Fruit fly (Drosophila melanogaster): ENCODE data around the gene CG3625.

Gene CG3625

DNA sequence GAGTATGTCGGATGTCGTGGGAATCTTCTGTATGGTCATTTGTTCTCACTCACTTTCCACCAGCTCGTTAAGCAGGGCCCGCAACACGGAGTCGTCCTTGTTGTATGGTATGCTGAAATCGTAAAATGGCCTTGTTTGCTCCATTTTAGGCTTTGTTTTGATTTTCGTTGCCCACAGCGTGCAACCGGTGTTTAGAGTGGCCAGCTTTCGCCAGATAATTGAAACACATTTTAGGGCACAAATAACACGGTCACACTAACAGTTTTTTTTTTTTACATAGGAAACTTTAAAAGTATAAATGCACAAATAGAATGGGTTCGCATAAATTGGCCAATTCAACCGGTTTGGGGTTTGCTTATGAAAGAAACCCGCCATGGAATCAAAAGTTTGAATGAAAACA, 39.4 kb downstream of the CG3625 start, which contains the start of gene Rpp30:
Gene Rpp30, minus strand, starts transcription at position 200 of the 400 bp plus-strand sequence.
- no peak for TF ChIP-seq ttk (optimal IDR thresholded peaks at IDR 0.05)
- TF ChIP-seq Myc (optimal IDR thresholded peaks at IDR 0.05) = no peak

DNA sequence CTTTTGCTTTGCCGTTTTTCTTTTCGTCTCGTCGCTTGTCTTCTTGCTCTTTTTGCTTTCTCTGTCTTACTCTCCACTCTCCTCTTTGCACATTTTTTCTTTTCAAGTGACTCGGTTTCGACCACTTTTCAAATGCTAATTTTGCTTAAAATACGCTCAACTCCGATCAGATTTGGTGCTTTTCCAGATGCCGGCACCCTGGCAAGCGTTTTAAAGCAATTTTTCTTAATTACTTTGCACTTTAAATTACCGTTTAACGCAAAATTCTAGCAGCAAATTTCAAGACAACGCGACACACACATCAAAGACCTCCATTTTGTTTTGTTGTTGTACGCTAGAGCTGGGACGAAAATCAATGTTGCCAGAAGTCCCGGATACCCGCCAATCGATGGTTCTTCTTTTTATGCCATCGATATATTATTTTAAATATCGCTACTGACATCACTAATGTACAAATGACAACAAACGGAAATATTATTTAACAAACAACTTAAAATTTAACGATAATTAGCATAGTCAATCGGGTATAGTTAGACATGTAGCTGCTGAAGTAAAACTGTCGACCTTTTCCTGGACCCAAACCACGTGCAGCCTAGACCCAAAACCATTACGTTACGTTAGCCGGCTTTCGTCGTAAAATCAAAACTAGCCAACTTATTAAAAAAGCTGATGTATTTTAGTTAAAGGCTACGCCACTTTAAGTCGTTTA, 40.9 kb downstream of the CG3625 start, which contains the start of gene kis:
Gene kis, minus strand, starts transcription at position 317 of the 709 bp plus-strand sequence.
- TF ChIP-seq insv (optimal IDR thresholded peaks at IDR 0.05) = no peak
- TF ChIP-seq psq (optimal IDR thresholded peaks at IDR 0.05) = no peak
- TF ChIP-seq Myc (optimal IDR thresholded peaks at IDR 0.05) = no peak
- TF ChIP-seq ttk (optimal IDR thresholded peaks at IDR 0.05) = no peak
- no peak for TF ChIP-seq Sin3A (optimal IDR thresholded peaks at IDR 0.05)

DNA sequence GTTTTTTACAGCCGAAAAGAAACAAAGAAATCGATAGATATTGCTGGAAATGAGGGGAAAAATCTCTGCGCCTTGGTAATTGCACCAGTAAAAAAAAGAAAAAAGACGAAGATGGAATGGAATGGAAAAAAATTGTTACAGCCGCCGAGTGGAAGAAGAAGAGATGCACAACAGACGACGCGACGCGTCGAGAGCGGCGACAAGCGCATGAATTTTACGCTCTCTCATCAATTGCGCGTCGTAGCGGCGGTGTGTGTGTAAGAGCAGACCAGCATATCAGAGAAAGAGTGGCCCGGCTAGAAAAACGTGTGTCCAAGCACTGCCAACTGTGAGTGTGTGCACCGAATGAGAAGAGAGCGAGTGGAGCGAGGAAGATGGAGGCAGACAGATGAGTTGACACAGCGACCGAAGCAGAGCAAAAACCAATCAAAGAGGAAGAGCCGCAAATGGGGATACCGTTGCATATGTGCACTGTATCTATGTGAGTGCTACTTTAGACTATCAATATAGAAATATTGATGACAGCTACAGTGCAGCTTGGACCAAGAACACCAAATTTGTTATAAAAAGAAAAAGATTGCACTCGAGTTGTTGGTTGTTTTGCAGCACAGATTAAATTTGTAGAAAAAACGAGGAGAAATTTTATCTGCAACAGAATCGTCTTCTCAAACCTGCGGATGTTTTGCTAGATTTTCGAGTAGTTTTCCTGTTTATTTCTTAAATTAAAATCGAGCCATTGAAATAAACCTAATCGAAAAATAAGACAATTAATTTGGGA, 42.4 kb downstream of the CG3625 start:
- TF ChIP-seq psq (optimal IDR thresholded peaks at IDR 0.05) (peak; percentile 25), Sin3A (optimal IDR thresholded peaks at IDR 0.05) (no peak)

dm6 chr2L:248592-248991, 43.0 kb downstream of the CG3625 start:
- no peak for TF ChIP-seq h (optimal IDR thresholded peaks at IDR 0.05)
- TF ChIP-seq psq (optimal IDR thresholded peaks at IDR 0.05) = peak; percentile 13
- no peak for TF ChIP-seq Sin3A (optimal IDR thresholded peaks at IDR 0.05)
- no peak for TF ChIP-seq ttk (optimal IDR thresholded peaks at IDR 0.05)

DNA sequence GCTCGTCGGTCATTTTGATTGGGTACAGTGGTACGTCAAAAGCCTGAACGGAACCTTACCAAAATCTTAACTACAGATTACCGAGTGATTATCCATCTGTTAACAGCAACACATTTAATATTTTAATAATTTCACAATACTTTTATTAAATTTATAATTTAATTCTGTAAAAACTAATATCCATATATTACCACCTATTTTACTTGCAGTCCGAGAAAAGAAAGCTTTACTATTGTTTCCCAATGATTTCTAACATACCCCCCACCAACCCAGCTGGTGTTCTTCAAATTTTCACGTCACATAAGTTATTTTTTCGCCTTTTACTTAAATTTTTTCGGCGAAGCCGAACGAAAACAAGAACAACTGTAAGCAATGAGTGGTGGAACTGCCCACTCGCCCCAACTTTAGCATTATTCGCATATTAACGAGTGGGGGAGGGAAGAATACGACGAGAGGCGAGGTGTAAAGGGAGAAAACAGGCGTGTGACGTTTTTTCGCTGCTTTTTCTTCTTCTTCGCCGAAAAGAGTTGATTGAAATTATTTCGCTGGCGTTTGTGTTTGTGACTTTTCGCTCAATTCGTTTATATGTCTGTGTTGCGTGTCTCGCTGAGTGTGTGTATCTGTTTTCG, 43.6 kb downstream of the CG3625 start:
- no peak for TF ChIP-seq Myc (optimal IDR thresholded peaks at IDR 0.05)

DNA sequence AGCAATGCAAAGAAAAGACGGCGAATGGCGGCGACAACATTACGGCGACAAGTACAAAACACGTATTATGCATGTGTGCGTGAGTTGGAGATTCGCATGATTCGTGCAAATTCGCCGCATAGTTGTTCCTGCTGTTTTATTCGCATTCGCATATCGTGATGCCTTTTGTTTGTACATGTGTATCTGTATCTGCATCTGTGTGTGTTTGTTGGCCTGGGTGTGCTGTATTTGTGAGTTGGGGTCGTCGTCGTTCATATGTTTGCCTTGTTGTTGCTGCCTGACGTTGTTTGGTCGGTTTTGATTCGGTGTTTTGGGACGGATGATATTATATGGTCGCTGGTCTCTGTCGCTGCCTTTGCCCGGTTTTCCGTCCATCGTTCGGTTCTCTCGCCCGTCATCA, 44.2 kb downstream of the CG3625 start:
- TF ChIP-seq ttk (optimal IDR thresholded peaks at IDR 0.05) (no peak), h (optimal IDR thresholded peaks at IDR 0.05) (no peak), Myc (optimal IDR thresholded peaks at IDR 0.05) (no peak), psq (optimal IDR thresholded peaks at IDR 0.05) (no peak), insv (optimal IDR thresholded peaks at IDR 0.05) (no peak), Sin3A (optimal IDR thresholded peaks at IDR 0.05) (no peak)

DNA sequence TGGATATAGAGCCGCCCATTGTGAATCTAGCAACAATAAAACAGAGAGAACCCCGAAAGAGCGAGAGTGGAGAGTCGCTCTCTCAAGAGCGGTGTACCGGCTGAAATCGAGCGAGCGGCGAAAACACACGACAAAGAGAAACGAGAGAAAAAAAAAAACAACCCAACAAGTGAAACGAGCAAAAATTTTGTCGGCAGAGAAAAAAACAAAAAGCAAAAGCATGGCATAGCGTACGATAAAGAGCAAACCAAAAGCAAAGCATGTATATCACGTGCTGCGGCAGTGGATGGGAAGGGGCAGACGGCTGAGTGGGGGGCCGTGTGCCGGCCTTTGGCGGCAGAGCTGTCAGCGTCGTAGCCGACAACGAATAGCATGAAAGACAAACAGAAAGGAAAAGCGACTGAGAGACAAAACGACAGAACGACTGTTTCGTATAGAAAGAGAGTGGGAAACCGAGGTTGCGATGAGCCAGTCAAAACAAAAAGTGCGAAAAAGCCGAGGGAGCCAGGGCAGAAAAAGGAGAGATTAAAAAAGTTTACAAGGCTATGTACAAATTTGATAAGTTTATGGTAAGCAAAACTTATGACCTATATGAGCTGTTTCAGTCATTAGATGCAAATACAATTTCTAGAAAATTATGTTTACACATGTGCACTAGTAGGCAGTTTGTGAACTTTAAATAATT, 44.8 kb downstream of the CG3625 start:
- TF ChIP-seq h (optimal IDR thresholded peaks at IDR 0.05) (no peak), Myc (optimal IDR thresholded peaks at IDR 0.05) (no peak), ttk (optimal IDR thresholded peaks at IDR 0.05) (no peak), psq (optimal IDR thresholded peaks at IDR 0.05) (peak; percentile 80)

- TF ChIP-seq insv (optimal IDR thresholded peaks at IDR 0.05) = no peak
- no peak for TF ChIP-seq psq (optimal IDR thresholded peaks at IDR 0.05)
- TF ChIP-seq Sin3A (optimal IDR thresholded peaks at IDR 0.05) = no peak
- no peak for TF ChIP-seq ttk (optimal IDR thresholded peaks at IDR 0.05)
- no peak for TF ChIP-seq Myc (optimal IDR thresholded peaks at IDR 0.05)
Measured at dm6 chr2L:244559-244958, 47.0 kb downstream of the CG3625 start.

dm6 chr2L:243819-244218, 47.8 kb downstream of the CG3625 start:
- no peak for TF ChIP-seq Sin3A (optimal IDR thresholded peaks at IDR 0.05)
- no peak for TF ChIP-seq insv (optimal IDR thresholded peaks at IDR 0.05)
- no peak for TF ChIP-seq h (optimal IDR thresholded peaks at IDR 0.05)
- no peak for TF ChIP-seq ttk (optimal IDR thresholded peaks at IDR 0.05)
- TF ChIP-seq psq (optimal IDR thresholded peaks at IDR 0.05) = no peak
- TF ChIP-seq Myc (optimal IDR thresholded peaks at IDR 0.05) = no peak

- TF ChIP-seq Myc (optimal IDR thresholded peaks at IDR 0.05) (no peak), insv (optimal IDR thresholded peaks at IDR 0.05) (no peak), Sin3A (optimal IDR thresholded peaks at IDR 0.05) (no peak)
Measured at dm6 chr2L:243123-243522, 48.5 kb downstream of the CG3625 start.

dm6 chr2L:241415-241814, 50.2 kb downstream of the CG3625 start:
- TF ChIP-seq psq (optimal IDR thresholded peaks at IDR 0.05) = no peak
- TF ChIP-seq ttk (optimal IDR thresholded peaks at IDR 0.05) = no peak
- TF ChIP-seq insv (optimal IDR thresholded peaks at IDR 0.05) = no peak
- no peak for TF ChIP-seq Myc (optimal IDR thresholded peaks at IDR 0.05)
- TF ChIP-seq h (optimal IDR thresholded peaks at IDR 0.05) = no peak
- TF ChIP-seq Sin3A (optimal IDR thresholded peaks at IDR 0.05) = no peak

DNA sequence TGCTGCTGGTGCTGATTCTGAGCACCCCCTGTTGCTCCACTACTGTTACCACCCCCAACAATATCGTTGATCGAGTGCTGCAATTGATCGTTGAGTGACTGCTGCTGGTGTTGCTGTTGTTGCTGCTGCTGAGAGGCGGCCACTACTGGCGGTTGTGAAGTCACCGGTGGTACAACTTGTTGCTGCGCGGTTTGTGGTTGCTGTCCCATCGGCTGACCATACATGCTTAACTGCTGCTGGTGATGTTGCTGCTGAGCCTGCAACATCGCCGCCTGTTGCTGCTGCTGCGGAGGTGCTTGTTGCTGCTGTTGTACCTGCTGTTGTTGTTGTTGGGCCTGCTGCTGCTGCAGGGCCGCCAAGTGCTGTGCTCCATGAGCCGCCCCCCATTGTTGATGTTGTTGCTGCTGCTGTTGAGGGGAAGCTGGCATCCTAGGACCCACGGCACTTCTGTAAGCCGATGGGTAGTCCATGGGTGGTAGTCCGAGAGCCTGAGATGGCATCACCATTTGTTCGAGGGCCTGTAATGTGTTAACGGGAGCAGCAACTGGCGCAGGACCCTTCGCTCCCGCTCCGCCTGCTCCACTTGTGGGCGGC, 51.3 kb downstream of the CG3625 start:
- TF ChIP-seq ttk (optimal IDR thresholded peaks at IDR 0.05) (no peak), h (optimal IDR thresholded peaks at IDR 0.05) (no peak), Myc (optimal IDR thresholded peaks at IDR 0.05) (no peak), insv (optimal IDR thresholded peaks at IDR 0.05) (no peak), Sin3A (optimal IDR thresholded peaks at IDR 0.05) (no peak), psq (optimal IDR thresholded peaks at IDR 0.05) (no peak)
